Fruit fly (Drosophila melanogaster): ENCODE results near the gene Septin1.

Septin1 gene

DNA sequence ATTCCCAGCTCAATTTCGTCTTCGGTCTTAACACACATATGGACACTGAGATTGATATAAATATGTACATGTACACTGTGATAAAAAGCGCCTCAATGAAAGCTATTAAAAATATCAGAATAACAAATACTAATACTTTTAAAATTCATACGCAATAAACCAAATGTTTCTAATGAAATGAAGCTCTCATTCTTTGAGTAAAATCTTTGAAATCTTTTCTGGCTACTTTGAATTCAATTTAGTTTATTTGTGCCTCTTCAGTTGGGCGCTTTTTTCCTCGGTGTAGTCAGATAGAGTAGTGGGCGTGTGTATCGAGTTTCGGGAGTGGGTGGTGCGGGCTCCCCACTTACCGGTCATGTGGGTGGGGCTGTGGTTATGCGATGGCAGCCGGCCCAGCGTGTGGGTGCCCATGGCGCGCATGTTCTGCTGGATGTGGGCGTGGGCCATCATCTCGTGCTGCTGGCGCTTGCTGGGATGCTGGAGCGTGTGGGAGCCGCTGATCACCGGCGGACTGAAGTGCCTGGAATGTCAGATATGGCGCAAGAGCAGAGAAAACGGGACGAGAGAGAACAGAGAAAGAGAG lies 23.5 kb upstream of the Septin1 start:
- TF ChIP-seq D19A (tag; optimal IDR thresholded peaks at IDR 0.05): peak; percentile 17
- peak; percentile 22; the same call in 1 of the 2 replicates for TF ChIP-seq sisA (GFP tag; IDR thresholded peaks at IDR 0.05)
- peak; percentile 62 for TF ChIP-seq CG17359 (tag; optimal IDR thresholded peaks at IDR 0.05)
- TF ChIP-seq Meics (GFP tag; optimal IDR thresholded peaks at IDR 0.05): peak; percentile 24
- TF ChIP-seq CG17829 (tag; optimal IDR thresholded peaks at IDR 0.05): peak; percentile 19
- peak; percentile 13 for TF ChIP-seq lilli (GFP tag; optimal IDR thresholded peaks at IDR 0.05)
- peak; percentile 96 for TF ChIP-seq sr (GFP tag; IDR thresholded peaks at IDR 0.05)
- peak; percentile 4 for TF ChIP-seq ind (GFP tag; optimal IDR thresholded peaks at IDR 0.05)
- no peak for TF ChIP-seq CG13287 (GFP tag; IDR thresholded peaks at IDR 0.05; ENCODE audit: partially characterized antibody)
- TF ChIP-seq Med (GFP tag): peak; percentile 71
- peak; percentile 17 for TF ChIP-seq cwo (GFP tag; optimal IDR thresholded peaks at IDR 0.05)
- peak; percentile 15 for TF ChIP-seq ATbp (GFP tag; optimal IDR thresholded peaks at IDR 0.05)
- peak; percentile 21 for TF ChIP-seq CG4820 (GFP tag; optimal IDR thresholded peaks at IDR 0.05)
- no peak for TF ChIP-seq TFAM (GFP tag; optimal IDR thresholded peaks at IDR 0.05)
- TF ChIP-seq CG14441 (GFP tag; IDR thresholded peaks at IDR 0.05): peak; percentile 38; the same call in 1 of the 2 replicates
- peak; percentile 0 for TF ChIP-seq CG15601 (tag; optimal IDR thresholded peaks at IDR 0.05)
- TF ChIP-seq Pdp1 (GFP tag; optimal IDR thresholded peaks at IDR 0.05): peak; percentile 5 to 28
- TF ChIP-seq Xbp1 (GFP tag; optimal IDR thresholded peaks at IDR 0.05): peak; percentile 1
- no peak for TF ChIP-seq pho (GFP tag; optimal IDR thresholded peaks at IDR 0.05)
- no peak for TF ChIP-seq ttk (GFP tag; IDR thresholded peaks at IDR 0.05)
- peak; percentile 13 for TF ChIP-seq CG14710 (tag; optimal IDR thresholded peaks at IDR 0.05)
- peak; percentile 8 for TF ChIP-seq CG3281 (GFP tag; optimal IDR thresholded peaks at IDR 0.05)
- TF ChIP-seq twi (tag; optimal IDR thresholded peaks at IDR 0.05): no peak
- TF ChIP-seq Rfx (GFP tag; IDR thresholded peaks at IDR 0.05): 0 out of 2 replicates have a peak, but pooled peaks have one; percentile 7
- no peak for TF ChIP-seq Vsx1 (GFP tag; optimal IDR thresholded peaks at IDR 0.05)
- no peak for TF ChIP-seq GATAe (GFP tag; conservative IDR thresholded peaks at IDR 0.05)
- TF ChIP-seq bsh (GFP tag; optimal IDR thresholded peaks at IDR 0.05): peak in 1 of 2 experiments; percentile 60
- no peak for TF ChIP-seq fru (optimal IDR thresholded peaks at IDR 0.05)
- TF ChIP-seq CG17912 (GFP tag; optimal IDR thresholded peaks at IDR 0.05): no peak
- no peak for TF ChIP-seq Antp (GFP tag; optimal IDR thresholded peaks at IDR 0.05)
- TF ChIP-seq fd96Cb (tag; optimal IDR thresholded peaks at IDR 0.05): peak; percentile 21
- TF ChIP-seq HLH3B (GFP tag; IDR thresholded peaks at IDR 0.05): peak; percentile 29; the same call in 1 of the 2 replicates
- no peak for TF ChIP-seq tin (GFP tag; optimal IDR thresholded peaks at IDR 0.05)
- no peak for TF ChIP-seq Sry-β (GFP tag; optimal IDR thresholded peaks at IDR 0.05)
- TF ChIP-seq hkb (optimal IDR thresholded peaks at IDR 0.05): no peak
- TF ChIP-seq hkb (GFP tag; IDR thresholded peaks at IDR 0.05): peak; percentile 30; the same call in 1 of the 2 replicates
- TF ChIP-seq CG2120 (GFP tag; optimal IDR thresholded peaks at IDR 0.05): peak; percentile 29
- peak; percentile 34 for TF ChIP-seq CG17385 (GFP tag; optimal IDR thresholded peaks at IDR 0.05)
- no peak for TF ChIP-seq CG6272 (GFP tag; IDR thresholded peaks at IDR 0.05)
- TF ChIP-seq CG2712 (tag; optimal IDR thresholded peaks at IDR 0.05): peak; percentile 21
- peak; percentile 1 for TF ChIP-seq az2 (GFP tag; optimal IDR thresholded peaks at IDR 0.05)
- TF ChIP-seq zf30C (GFP tag; optimal IDR thresholded peaks at IDR 0.05): peak; percentile 36
- TF ChIP-seq Six4 (GFP tag; optimal IDR thresholded peaks at IDR 0.05): peak; percentile 4
- peak; percentile 41 for TF ChIP-seq CG18262 (tag; optimal IDR thresholded peaks at IDR 0.05)
- peak; percentile 20 for TF ChIP-seq CG8388 (GFP tag; optimal IDR thresholded peaks at IDR 0.05)
- TF ChIP-seq CG10979 (tag; optimal IDR thresholded peaks at IDR 0.05): peak; percentile 39
- TF ChIP-seq Myb (GFP tag; optimal IDR thresholded peaks at IDR 0.05): no peak
- TF ChIP-seq CG9817 (tag; optimal IDR thresholded peaks at IDR 0.05): peak; percentile 6
- peak; percentile 77 for TF ChIP-seq sens (GFP tag)
- no peak for TF ChIP-seq bowl (GFP tag; IDR thresholded peaks at IDR 0.05)

Data from whole organism, embryonic.